Worm (Caenorhabditis elegans) whole organism, late embryonic: ENCODE data around the gene F37B12.1.

ENCODE experiments used
- C38D4.7 ChIP-seq: fragments of 200-800 bp; sonication (Bioruptor generic); optimal IDR thresholded peaks from 2 replicates; lab custom pipeline; 2018; ENCODE audit warnings: mild to moderate bottlenecking, missing genetic modification characterization, moderate library complexity, missing compliant biosample characterization
- K02D7.2 ChIP-seq: sonication (generic microtip); optimal IDR thresholded peaks from 2 replicates; lab custom pipeline; 2017; ENCODE audit warnings: mild to moderate bottlenecking, missing genetic modification characterization, missing compliant biosample characterization
- K09A11.1 ChIP-seq: sonication (generic microtip); optimal IDR thresholded peaks from 2 replicates; lab custom pipeline; 2017; ENCODE audit warnings: antibody characterized with exemption, mild to moderate bottlenecking, missing genetic modification characterization, missing compliant biosample characterization; ENCODE audit not compliant: insufficient read depth
- T23F11.4 ChIP-seq: fragments of 200-800 bp; sonication (Bioruptor generic); optimal IDR thresholded peaks from 2 replicates; lab custom pipeline; 2018; ENCODE audit warnings: mild to moderate bottlenecking, missing genetic modification characterization, missing compliant biosample characterization
- Y22D7AL.16 ChIP-seq: sonication (generic microtip); optimal IDR thresholded peaks from 2 replicates; lab custom pipeline; 2016; ENCODE audit warnings: missing genetic modification characterization, missing compliant biosample characterization
- ceh-14 ChIP-seq: sonication (generic microtip); optimal IDR thresholded peaks from 2 replicates; lab custom pipeline; 2016; ENCODE audit warnings: missing genotype, missing genetic modification characterization, missing compliant biosample characterization
- ceh-22 ChIP-seq: sonication (generic microtip); optimal IDR thresholded peaks from 2 replicates; lab custom pipeline; 2017; ENCODE audit warnings: missing biosample characterization, missing genetic modification characterization
- ceh-45 ChIP-seq: fragments of 200-800 bp; sonication (Bioruptor generic); IDR thresholded peaks from 2 replicates; pipeline ENCODE4 v1.3.6; 2022; ENCODE audit warnings: missing genetic modification reagents, missing genetic modification characterization, missing compliant biosample characterization
- ceh-48 ChIP-seq: sonication (generic microtip); optimal IDR thresholded peaks from 2 replicates; lab custom pipeline; 2016; ENCODE audit warnings: missing genetic modification characterization, inconsistent platforms, missing compliant biosample characterization
- ceh-6 ChIP-seq: fragments of 200-800 bp; sonication (Bioruptor generic); optimal IDR thresholded peaks from 2 replicates; lab custom pipeline; 2018; ENCODE audit warnings: mild to moderate bottlenecking, missing genetic modification characterization, missing compliant biosample characterization
- dve-1 ChIP-seq: sonication (generic microtip); optimal IDR thresholded peaks from 2 replicates; lab custom pipeline; 2017; ENCODE audit warnings: antibody characterized with exemption, mild to moderate bottlenecking, missing genetic modification characterization, missing compliant biosample characterization
- ets-4 ChIP-seq: sonication (generic microtip); optimal IDR thresholded peaks from 2 replicates; lab custom pipeline; 2016; ENCODE audit warnings: missing genetic modification characterization, missing compliant biosample characterization
- eyg-1 ChIP-seq: sonication (generic microtip); optimal IDR thresholded peaks from 2 replicates; lab custom pipeline; 2016; ENCODE audit warnings: missing genotype, missing genetic modification characterization, missing compliant biosample characterization
- fkh-6 ChIP-seq: sonication (generic microtip); optimal IDR thresholded peaks from 2 replicates; lab custom pipeline; 2016; ENCODE audit warnings: missing genetic modification characterization, missing compliant biosample characterization
- gmeb-2 ChIP-seq: sonication (generic microtip); optimal IDR thresholded peaks from 2 replicates; lab custom pipeline; 2016; ENCODE audit warnings: missing genetic modification characterization, inconsistent platforms, missing compliant biosample characterization
- hlh-13 ChIP-seq: fragments of 200-800 bp; sonication (Bioruptor generic); optimal IDR thresholded peaks from 2 replicates; lab custom pipeline; 2018; ENCODE audit warnings: mild to moderate bottlenecking, missing genetic modification characterization, missing compliant biosample characterization
- hlh-30 ChIP-seq: sonication (generic microtip); optimal IDR thresholded peaks from 2 replicates; lab custom pipeline; 2017; ENCODE audit warnings: antibody characterized with exemption, missing genetic modification characterization, missing compliant biosample characterization; ENCODE audit not compliant: insufficient read depth
- lim-6 ChIP-seq: sonication (generic microtip); optimal IDR thresholded peaks from 2 replicates; lab custom pipeline; 2016; ENCODE audit warnings: missing genetic modification characterization, missing compliant biosample characterization
- nfya-1 ChIP-seq: sonication (generic microtip); optimal IDR thresholded peaks from 2 replicates; lab custom pipeline; 2017; ENCODE audit warnings: missing genetic modification characterization, mild to moderate bottlenecking, missing compliant biosample characterization, antibody characterized with exemption, moderate library complexity
- nhr-11 ChIP-seq: fragments of 150-350 bp; optimal IDR thresholded peaks from 2 replicates; lab custom pipeline; 2014; ENCODE audit warnings: missing biosample characterization, missing genetic modification characterization
- pat-9 ChIP-seq: fragments of 200-800 bp; sonication (Bioruptor generic); optimal IDR thresholded peaks from 2 replicates; lab custom pipeline; 2018; ENCODE audit warnings: mild to moderate bottlenecking, missing genetic modification characterization, moderate library complexity, missing compliant biosample characterization
- pax-1 ChIP-seq: fragments of 150-350 bp; optimal IDR thresholded peaks from 2 replicates; lab custom pipeline; 2014; ENCODE audit warnings: missing biosample characterization, missing genetic modification characterization
- pqm-1 ChIP-seq: sonication (generic microtip); optimal IDR thresholded peaks from 2 replicates; lab custom pipeline; 2016; ENCODE audit warnings: missing genetic modification characterization, missing compliant biosample characterization
- pros-1 ChIP-seq: fragments of 150-350 bp; optimal IDR thresholded peaks from 2 replicates; lab custom pipeline; 2014; ENCODE audit warnings: missing biosample characterization, missing genetic modification reagents, missing genetic modification characterization
- ref-2 ChIP-seq: sonication (generic microtip); optimal IDR thresholded peaks from 2 replicates; lab custom pipeline; 2016; ENCODE audit warnings: missing genetic modification characterization, missing compliant biosample characterization
- rnt-1 ChIP-seq: sonication (generic microtip); optimal IDR thresholded peaks from 2 replicates; lab custom pipeline; 2016; ENCODE audit warnings: missing genetic modification characterization, missing compliant biosample characterization
- sdc-2 ChIP-seq: sonication (generic microtip); optimal IDR thresholded peaks from 2 replicates; lab custom pipeline; 2016; ENCODE audit warnings: missing genotype, missing genetic modification characterization, missing compliant biosample characterization
- syd-9 ChIP-seq: sonication (generic microtip); optimal IDR thresholded peaks from 2 replicates; lab custom pipeline; 2016; ENCODE audit warnings: mild to moderate bottlenecking, missing genetic modification characterization, moderate library complexity, missing compliant biosample characterization
- tbx-2 ChIP-seq: sonication (generic microtip); optimal IDR thresholded peaks from 2 replicates; lab custom pipeline; 2016; ENCODE audit warnings: missing genetic modification characterization, missing compliant biosample characterization
- tbx-7 ChIP-seq: sonication (generic microtip); optimal IDR thresholded peaks from 2 replicates; lab custom pipeline; 2016; ENCODE audit warnings: missing genotype, missing genetic modification characterization, missing compliant biosample characterization
- unc-3 ChIP-seq, 2 experiments: fragments of 200-800 bp in 1 of 2; sonication (Bioruptor generic) in 1 of 2; sonication (generic microtip) in 1 of 2; conservative IDR thresholded peaks in 1 of 2; optimal IDR thresholded peaks in 1 of 2; 2 replicates each; pipeline versions ENCODE4 v1.3.6 to Lab custom; 2016 to 2022; ENCODE audit warnings: missing compliant biosample characterization in 2 of 2, missing genetic modification characterization in 2 of 2, missing genetic modification reagents in 1 of 2
- unc-42 ChIP-seq: sonication (generic microtip); optimal IDR thresholded peaks from 2 replicates; lab custom pipeline; 2016; ENCODE audit warnings: missing genotype, missing genetic modification characterization, missing compliant biosample characterization
- unc-55 ChIP-seq: sonication (generic microtip); optimal IDR thresholded peaks from 2 replicates; lab custom pipeline; 2017; ENCODE audit warnings: missing biosample characterization, missing genetic modification reagents, missing genetic modification characterization
- zip-5 ChIP-seq: sonication (generic microtip); optimal IDR thresholded peaks from 2 replicates; lab custom pipeline; 2016; ENCODE audit warnings: missing genetic modification characterization, missing compliant biosample characterization
- ztf-16 ChIP-seq: sonication (generic microtip); optimal IDR thresholded peaks from 2 replicates; lab custom pipeline; 2017; ENCODE audit warnings: missing genetic modification characterization, missing compliant biosample characterization

The F37B12.1 gene

DNA sequence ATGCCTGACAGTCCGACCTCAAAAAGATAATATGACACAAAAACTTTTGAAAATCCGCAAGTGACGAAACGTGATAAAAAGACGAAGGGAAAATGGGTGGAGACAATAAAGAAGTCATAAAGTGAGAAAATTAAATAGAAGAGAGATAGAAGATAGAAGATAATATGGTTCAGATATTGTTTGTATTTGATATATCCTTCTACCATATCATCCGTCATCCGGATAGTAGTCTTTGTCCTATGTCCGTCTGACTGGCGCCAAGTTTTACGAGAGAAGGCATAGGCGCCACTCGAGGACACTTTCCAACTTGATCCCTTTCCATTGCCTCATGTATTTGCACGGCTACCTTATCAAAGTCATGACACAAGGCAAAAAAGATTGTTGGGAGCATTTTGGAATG is 2.8 kb upstream of the F37B12.1 start:
- TF ChIP-seq rnt-1 (no peak), syd-9 (no peak)
- TF ChIP-seq, all 69 proteins: peak for 0

DNA sequence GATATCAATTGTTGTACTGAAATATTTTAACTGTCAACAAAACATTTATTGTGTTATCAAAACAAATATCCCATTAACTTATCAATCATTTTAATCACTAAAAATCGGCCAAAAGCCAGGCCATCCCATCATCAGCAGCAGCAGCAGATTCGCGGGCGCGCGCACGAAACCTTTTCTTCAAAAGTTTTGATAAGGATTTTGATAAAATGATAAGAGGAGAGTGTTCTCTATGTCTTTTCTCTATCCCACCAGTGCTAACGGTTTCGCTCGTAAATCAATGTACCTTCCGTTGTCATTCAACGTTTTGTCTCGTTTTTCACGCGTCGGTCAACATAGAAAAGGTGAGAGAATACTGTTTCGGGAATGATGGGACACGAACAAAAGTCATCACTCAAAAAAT is 972 bp downstream of the F37B12.1 start:
- no peak for TF ChIP-seq ceh-22 (tag; lab: Kevin White, UChicago)
- no peak for TF ChIP-seq pat-9 (tag; lab: Kevin White, UChicago)
- TF ChIP-seq gmeb-2 (tag; lab: Kevin White, UChicago), result no peak
- no peak for TF ChIP-seq C38D4.7

ce11 chrII:9026348-9026747 is 2.7 kb downstream of the F37B12.1 start:
- TF ChIP-seq unc-42 (tag; lab: Kevin White, UChicago), result no peak
- no peak for TF ChIP-seq hlh-13 (GFP tag; lab: Kevin White, UChicago)
- TF ChIP-seq ceh-48 (tag; lab: Kevin White, UChicago), result no peak
- TF ChIP-seq pros-1, result no peak
- no peak for TF ChIP-seq lim-6
- TF ChIP-seq ceh-22 (tag; lab: Kevin White, UChicago), result no peak
- TF ChIP-seq T23F11.4, result no peak
- TF ChIP-seq ceh-14, result no peak
- TF ChIP-seq pqm-1 (tag; lab: Kevin White, UChicago), result no peak
- no peak for TF ChIP-seq gmeb-2 (tag; lab: Kevin White, UChicago)
- no peak for TF ChIP-seq tbx-7 (tag; lab: Kevin White, UChicago)
- TF ChIP-seq K09A11.1 (tag; lab: Kevin White, UChicago), result no peak
- TF ChIP-seq pat-9 (tag; lab: Kevin White, UChicago), result no peak
- no peak for TF ChIP-seq nfya-1 (tag; lab: Kevin White, UChicago)
- TF ChIP-seq unc-55 (GFP tag; lab: Kevin White, UChicago), result no peak
- no peak for TF ChIP-seq zip-5 (tag; lab: Kevin White, UChicago)
- TF ChIP-seq sdc-2 (tag; lab: Kevin White, UChicago), result no peak
- TF ChIP-seq unc-3 (GFP tag; conservative IDR thresholded peaks at IDR 0.05; lab: Robert Waterston, UW), result no peak
- no peak for TF ChIP-seq unc-3 (tag; optimal IDR thresholded peaks at IDR 0.05; lab: Kevin White, UChicago)

DNA sequence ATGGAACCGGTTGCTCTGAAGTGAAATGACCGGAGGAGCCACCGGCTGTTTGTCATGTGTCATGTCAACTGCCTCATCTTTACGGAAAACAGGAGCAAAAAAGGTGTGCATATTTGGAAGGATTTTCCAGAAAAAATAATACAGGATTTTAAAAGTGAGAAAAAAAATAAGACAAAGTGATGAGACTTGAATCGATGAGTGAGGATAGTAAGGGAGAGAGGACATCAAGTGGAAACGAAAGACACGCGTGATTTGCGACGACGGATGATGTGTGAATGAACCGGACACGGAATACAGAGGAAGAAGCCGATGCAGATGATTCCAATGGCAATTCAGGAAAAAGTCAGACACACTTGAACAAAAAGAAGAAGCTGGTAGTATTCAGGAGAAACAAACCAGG is 4.8 kb downstream of the F37B12.1 start:
- TF ChIP-seq unc-55 (GFP tag; lab: Kevin White, UChicago), result no peak
- TF ChIP-seq hlh-13 (GFP tag; lab: Kevin White, UChicago), result no peak
- TF ChIP-seq ceh-45, result no peak
- no peak for TF ChIP-seq fkh-6 (tag; lab: Kevin White, UChicago)
- TF ChIP-seq ceh-14, result no peak
- TF ChIP-seq gmeb-2 (tag; lab: Kevin White, UChicago), result no peak
- TF ChIP-seq eyg-1 (tag; lab: Kevin White, UChicago), result no peak
- no peak for TF ChIP-seq tbx-2 (tag; lab: Kevin White, UChicago)
- no peak for TF ChIP-seq Y22D7AL.16 (tag; lab: Kevin White, UChicago)
- TF ChIP-seq C38D4.7, result no peak
- TF ChIP-seq zip-5 (tag; lab: Kevin White, UChicago), result no peak
- TF ChIP-seq syd-9, result no peak

ce11 chrII:9021625-9022024 is 7.4 kb downstream of the F37B12.1 start:
- TF ChIP-seq hlh-13 (GFP tag; lab: Kevin White, UChicago), result no peak
- TF ChIP-seq K02D7.2 (tag; lab: Kevin White, UChicago), result no peak
- no peak for TF ChIP-seq K09A11.1 (tag; lab: Kevin White, UChicago)
- TF ChIP-seq nhr-11 (tag; lab: Kevin White, UChicago), result no peak
- no peak for TF ChIP-seq ets-4
- TF ChIP-seq ref-2 (tag; lab: Kevin White, UChicago), result no peak
- TF ChIP-seq pax-1, result no peak
- TF ChIP-seq lim-6, result no peak
- no peak for TF ChIP-seq sdc-2 (tag; lab: Kevin White, UChicago)
- TF ChIP-seq ztf-16 (tag; lab: Kevin White, UChicago), result no peak
- TF ChIP-seq hlh-30, result no peak
- TF ChIP-seq dve-1 (tag; lab: Kevin White, UChicago), result no peak
- TF ChIP-seq ceh-6 (GFP tag; lab: Kevin White, UChicago), result no peak
- TF ChIP-seq T23F11.4, result no peak
